Worm (Caenorhabditis elegans) whole organism, L2 larva: ENCODE data around the gene nspb-11.
A peak's percentile ranks its signal among the peaks of the same experiment; 100 is the strongest.

ENCODE experiments used
- R02D3.7 ChIP-seq: fragments of 150-350 bp; optimal IDR thresholded peaks from 2 replicates; lab custom pipeline; 2014; ENCODE audit warnings: missing biosample characterization, missing genetic modification characterization
- Y55F3AM.14 ChIP-seq: fragments of 200-800 bp; sonication (Bioruptor generic); optimal IDR thresholded peaks from 2 replicates; lab custom pipeline; 2018; ENCODE audit warnings: mild to moderate bottlenecking, missing genetic modification characterization, missing compliant biosample characterization
- ZK546.5 ChIP-seq: sonication (generic microtip); optimal IDR thresholded peaks from 2 replicates; lab custom pipeline; 2017; ENCODE audit warnings: missing biosample characterization, missing genetic modification characterization
- alr-1 ChIP-seq: fragments of 150-350 bp; optimal IDR thresholded peaks from 2 replicates; lab custom pipeline; 2014; ENCODE audit warnings: missing biosample characterization, missing genetic modification characterization
- ama-1 ChIP-seq: fragments of 150-350 bp; optimal IDR thresholded peaks from 2 replicates; lab custom pipeline; 2018; ENCODE audit warnings: inconsistent platforms
- blmp-1 ChIP-seq: sonication (generic microtip); optimal IDR thresholded peaks from 2 replicates; lab custom pipeline; 2017; ENCODE audit warnings: missing genetic modification characterization, mild to moderate bottlenecking, missing compliant biosample characterization, antibody characterized with exemption, moderate library complexity; ENCODE audit not compliant: insufficient read depth
- ceh-16 ChIP-seq: fragments of 150-350 bp; optimal IDR thresholded peaks from 2 replicates; lab custom pipeline; 2014; ENCODE audit warnings: missing biosample characterization, missing genetic modification characterization
- ceh-82 ChIP-seq: fragments of 150-350 bp; optimal IDR thresholded peaks from 2 replicates; lab custom pipeline; 2014; ENCODE audit warnings: missing biosample characterization, missing genetic modification characterization
- dmd-4 ChIP-seq: sonication (generic microtip); optimal IDR thresholded peaks from 2 replicates; lab custom pipeline; 2017; ENCODE audit warnings: missing biosample characterization, missing genetic modification characterization
- elt-1 ChIP-seq: fragments of 150-350 bp; optimal IDR thresholded peaks from 2 replicates; lab custom pipeline; 2014; ENCODE audit warnings: missing biosample characterization, missing genetic modification characterization
- elt-3 ChIP-seq: sonication (generic microtip); optimal IDR thresholded peaks from 2 replicates; lab custom pipeline; 2017; ENCODE audit warnings: missing biosample characterization, missing genetic modification characterization
- fos-1 ChIP-seq: fragments of 150-350 bp; optimal IDR thresholded peaks from 2 replicates; lab custom pipeline; 2014; ENCODE audit warnings: missing biosample characterization, missing genetic modification characterization
- gmeb-1 ChIP-seq: fragments of 150-350 bp; optimal IDR thresholded peaks from 2 replicates; lab custom pipeline; 2014; ENCODE audit warnings: missing biosample characterization, missing genetic modification characterization
- lin-11 ChIP-seq: fragments of 150-350 bp; sonication (generic microtip); optimal IDR thresholded peaks from 2 replicates; lab custom pipeline; 2014; ENCODE audit warnings: missing biosample characterization, missing genetic modification characterization, inconsistent platforms, mixed read lengths
- lin-13 ChIP-seq: fragments of 150-350 bp; optimal IDR thresholded peaks from 2 replicates; lab custom pipeline; 2014; ENCODE audit warnings: missing biosample characterization, missing genetic modification reagents, missing genetic modification characterization
- lsy-2 ChIP-seq, 2 experiments: fragments of 150-350 bp in 1 of 2; sonication (generic microtip) in 1 of 2; optimal IDR thresholded peaks; 2 replicates each; lab custom pipeline; 2014 to 2017; ENCODE audit warnings: missing biosample characterization in 2 of 2, missing genetic modification characterization in 2 of 2
- mab-5 ChIP-seq: fragments of 150-350 bp; optimal IDR thresholded peaks from 2 replicates; lab custom pipeline; 2014; ENCODE audit warnings: missing biosample characterization, missing genetic modification characterization
- mdl-1 ChIP-seq, 2 experiments: fragments of 150-350 bp in 1 of 2; sonication (generic microtip) in 1 of 2; optimal IDR thresholded peaks; 2 replicates each; lab custom pipeline; 2017; ENCODE audit warnings: missing biosample characterization in 2 of 2, missing genetic modification characterization in 2 of 2
- nhr-10 ChIP-seq: sonication (generic microtip); optimal IDR thresholded peaks from 2 replicates; lab custom pipeline; 2017; ENCODE audit warnings: missing biosample characterization, missing genetic modification characterization
- nhr-12 ChIP-seq: fragments of 150-350 bp; optimal IDR thresholded peaks from 2 replicates; lab custom pipeline; 2014; ENCODE audit warnings: missing biosample characterization, missing genetic modification characterization
- nhr-129 ChIP-seq: fragments of 150-350 bp; optimal IDR thresholded peaks from 2 replicates; lab custom pipeline; 2014; ENCODE audit warnings: missing biosample characterization, missing genetic modification characterization
- nhr-21 ChIP-seq: fragments of 150-350 bp; optimal IDR thresholded peaks from 2 replicates; lab custom pipeline; 2014; ENCODE audit warnings: missing biosample characterization, missing genetic modification characterization
- nhr-23 ChIP-seq: fragments of 150-350 bp; optimal IDR thresholded peaks from 2 replicates; lab custom pipeline; 2014; ENCODE audit warnings: missing biosample characterization, missing genetic modification reagents, missing genetic modification characterization
- nhr-237 ChIP-seq: fragments of 150-350 bp; optimal IDR thresholded peaks from 2 replicates; lab custom pipeline; 2014; ENCODE audit warnings: missing biosample characterization, missing genetic modification characterization
- nhr-25 ChIP-seq: fragments of 150-350 bp; sonication (generic microtip); optimal IDR thresholded peaks from 3 replicates; lab custom pipeline; 2014; ENCODE audit warnings: missing biosample characterization, missing genetic modification characterization
- nhr-6 ChIP-seq: fragments of 150-350 bp; optimal IDR thresholded peaks from 2 replicates; lab custom pipeline; 2014; ENCODE audit warnings: missing biosample characterization, missing genetic modification characterization
- nhr-77 ChIP-seq: fragments of 150-350 bp; optimal IDR thresholded peaks from 2 replicates; lab custom pipeline; 2014; ENCODE audit warnings: missing biosample characterization, missing genetic modification characterization
- peb-1 ChIP-seq: fragments of 150-350 bp; optimal IDR thresholded peaks from 2 replicates; lab custom pipeline; 2014; ENCODE audit warnings: missing biosample characterization, missing genetic modification characterization
- skn-1 ChIP-seq: sonication (generic microtip); optimal IDR thresholded peaks from 2 replicates; lab custom pipeline; 2017; ENCODE audit warnings: missing biosample characterization, missing genetic modification characterization
- sma-3 ChIP-seq: sonication (generic microtip); optimal IDR thresholded peaks from 2 replicates; lab custom pipeline; 2016; ENCODE audit warnings: missing genetic modification reagents, missing genetic modification characterization, missing compliant biosample characterization
- sma-9 ChIP-seq, 2 experiments: fragments of 150-350 bp in 1 of 2; sonication (generic microtip) in 1 of 2; optimal IDR thresholded peaks; 2 replicates each; lab custom pipeline; 2014 to 2016; ENCODE audit warnings: missing genetic modification characterization in 2 of 2, mild to moderate bottlenecking in 1 of 2, missing biosample characterization in 1 of 2, missing compliant biosample characterization in 1 of 2, missing genetic modification reagents in 1 of 2, moderate library complexity in 1 of 2
- unc-39 ChIP-seq: fragments of 150-350 bp; optimal IDR thresholded peaks from 2 replicates; lab custom pipeline; 2014; ENCODE audit warnings: missing biosample characterization, missing genetic modification characterization
- unc-55 ChIP-seq: fragments of 150-350 bp; sonication (generic microtip); optimal IDR thresholded peaks from 3 replicates; lab custom pipeline; 2014; ENCODE audit warnings: missing biosample characterization, missing genetic modification reagents, missing genetic modification characterization
- unc-62 ChIP-seq: fragments of 150-350 bp; optimal IDR thresholded peaks from 2 replicates; lab custom pipeline; 2014; ENCODE audit warnings: missing biosample characterization, missing genetic modification reagents, missing genetic modification characterization
- ztf-1 ChIP-seq: fragments of 200-800 bp; sonication (Bioruptor generic); conservative IDR thresholded peaks from 2 replicates; pipeline ENCODE4 v1.3.6; 2022; ENCODE audit warnings: missing genetic modification characterization, missing compliant biosample characterization
- ztf-4 ChIP-seq: fragments of 150-350 bp; optimal IDR thresholded peaks from 2 replicates; lab custom pipeline; 2014; ENCODE audit warnings: missing biosample characterization, missing genetic modification characterization

Gene nspb-11

DNA sequence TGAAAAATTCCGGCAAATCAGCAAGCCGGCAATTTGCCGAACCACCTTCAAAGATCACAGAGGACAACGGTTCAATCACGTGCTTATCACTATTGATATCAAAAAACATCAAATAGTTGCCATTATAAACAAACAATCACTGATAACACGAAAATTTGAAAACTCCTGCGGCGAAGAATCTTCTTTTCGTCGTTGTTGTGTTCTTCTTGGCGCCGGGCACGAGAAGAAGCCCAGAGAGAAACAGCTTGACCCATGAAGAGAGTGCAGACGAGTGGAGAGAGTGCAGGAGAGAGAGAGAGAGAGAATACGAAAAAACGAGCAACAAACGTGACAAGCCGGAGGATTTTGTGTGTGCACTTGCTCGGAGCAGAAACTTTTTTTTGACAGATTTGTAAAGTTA, 28.5 kb upstream of the nspb-11 start (continued):
- TF ChIP-seq unc-39 (tag; lab: Kevin White, UChicago): no peak
- no peak for TF ChIP-seq peb-1 (tag; lab: Kevin White, UChicago)
- no peak for TF ChIP-seq nhr-12 (tag; lab: Kevin White, UChicago)
- no peak for TF ChIP-seq elt-3 (tag; lab: Kevin White, UChicago)
- TF ChIP-seq ztf-1 (GFP tag; lab: Robert Waterston, UW): no peak
- peak; percentile 66 for TF ChIP-seq sma-9 (GFP tag; optimal IDR thresholded peaks at IDR 0.05; lab: Kevin White, UChicago)
- TF ChIP-seq sma-9 (tag; optimal IDR thresholded peaks at IDR 0.05; lab: Kevin White, UChicago): no peak
- TF ChIP-seq ama-1 (lab: Kevin White, UChicago): no peak
- no peak for TF ChIP-seq nhr-6 (tag; lab: Kevin White, UChicago)
- no peak for TF ChIP-seq nhr-25 (tag; lab: Kevin White, UChicago)
- peak; percentile 79 for TF ChIP-seq fos-1 (tag; lab: Kevin White, UChicago)
- TF ChIP-seq skn-1 (tag; lab: Kevin White, UChicago): no peak
- peak; percentile 18 for TF ChIP-seq unc-55
- no peak for TF ChIP-seq ZK546.5 (tag; lab: Kevin White, UChicago)
- TF ChIP-seq ceh-16 (tag; lab: Kevin White, UChicago): no peak
- no peak for TF ChIP-seq unc-62 (GFP tag; lab: Kevin White, UChicago)
- no peak for TF ChIP-seq nhr-77 (tag; lab: Kevin White, UChicago)
- no peak for TF ChIP-seq nhr-237 (tag; lab: Kevin White, UChicago)
- peak; percentile 26 for TF ChIP-seq sma-3
- no peak for TF ChIP-seq nhr-10 (tag; lab: Kevin White, UChicago)
- TF ChIP-seq blmp-1: no peak
- TF ChIP-seq mab-5 (tag; lab: Kevin White, UChicago): no peak
- peak; percentile 54 for TF ChIP-seq gmeb-1 (tag; lab: Kevin White, UChicago)

DNA sequence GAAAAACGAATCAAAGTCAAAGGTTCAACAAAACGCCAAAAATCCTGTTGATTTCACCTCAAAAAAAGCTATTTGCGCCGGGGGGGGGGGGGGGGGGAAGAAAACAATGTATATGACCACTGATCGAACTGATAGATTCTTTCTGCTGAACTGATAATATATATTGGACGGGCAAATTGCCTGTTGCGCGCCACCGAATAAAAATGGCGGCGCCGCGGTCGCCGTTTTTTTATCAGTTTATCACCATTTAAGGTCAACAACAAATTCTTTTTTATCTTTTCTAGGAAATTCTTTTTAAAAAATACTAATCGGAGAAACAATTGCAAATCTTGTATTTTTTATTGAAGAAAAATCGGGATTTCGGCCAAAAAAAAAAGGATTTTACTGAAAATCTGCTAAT, 27.4 kb upstream of the nspb-11 start:
- TF ChIP-seq gmeb-1 (tag; lab: Kevin White, UChicago) (peak; percentile 7), skn-1 (tag; lab: Kevin White, UChicago) (no peak), ztf-1 (GFP tag; lab: Robert Waterston, UW) (no peak), nhr-10 (tag; lab: Kevin White, UChicago) (no peak), elt-3 (tag; lab: Kevin White, UChicago) (no peak), peb-1 (tag; lab: Kevin White, UChicago) (no peak), lin-13 (GFP tag; lab: Kevin White, UChicago) (no peak), nhr-6 (tag; lab: Kevin White, UChicago) (no peak), unc-62 (GFP tag; lab: Kevin White, UChicago) (no peak), R02D3.7 (no peak), ZK546.5 (tag; lab: Kevin White, UChicago) (no peak), fos-1 (tag; lab: Kevin White, UChicago) (peak; percentile 36), nhr-23 (tag; lab: Kevin White, UChicago) (no peak), nhr-12 (tag; lab: Kevin White, UChicago) (no peak), nhr-237 (tag; lab: Kevin White, UChicago) (no peak)
- TF ChIP-seq, all 48 proteins: peak for 2

DNA sequence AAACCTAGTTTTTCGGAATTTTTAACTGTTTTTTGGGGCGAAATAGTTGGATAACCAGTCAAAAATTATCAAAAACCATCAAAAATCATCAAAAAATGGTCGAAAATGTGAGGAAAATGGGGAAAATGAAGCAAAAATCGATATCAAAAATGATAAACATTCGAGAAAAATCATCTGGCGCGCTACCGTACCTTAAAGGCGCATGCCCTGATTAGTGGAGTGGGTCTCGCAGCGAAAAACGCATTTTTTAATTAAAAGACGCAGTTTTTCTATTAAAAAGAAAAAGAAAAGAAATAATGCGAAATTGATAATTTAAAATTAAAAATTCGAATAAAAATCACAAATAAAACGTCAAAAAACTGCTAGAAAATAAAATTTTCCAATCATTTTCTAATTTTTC, 26.8 kb upstream of the nspb-11 start, which contains the start of gene F35C5.1:
F35C5.1 (plus strand) TSS at position 399 of the 400 bp plus-strand sequence.
- TF ChIP-seq lsy-2 (tag; optimal IDR thresholded peaks at IDR 0.05; lab: Kevin White, UChicago) (no peak), dmd-4 (no peak), nhr-237 (tag; lab: Kevin White, UChicago) (no peak), sma-9 (GFP tag; optimal IDR thresholded peaks at IDR 0.05; lab: Kevin White, UChicago) (no peak), sma-9 (tag; optimal IDR thresholded peaks at IDR 0.05; lab: Kevin White, UChicago) (no peak), elt-1 (tag; lab: Kevin White, UChicago) (no peak), nhr-129 (no peak), nhr-10 (tag; lab: Kevin White, UChicago) (no peak), skn-1 (tag; lab: Kevin White, UChicago) (no peak)
- TF ChIP-seq, all 48 proteins: peak for 0

DNA sequence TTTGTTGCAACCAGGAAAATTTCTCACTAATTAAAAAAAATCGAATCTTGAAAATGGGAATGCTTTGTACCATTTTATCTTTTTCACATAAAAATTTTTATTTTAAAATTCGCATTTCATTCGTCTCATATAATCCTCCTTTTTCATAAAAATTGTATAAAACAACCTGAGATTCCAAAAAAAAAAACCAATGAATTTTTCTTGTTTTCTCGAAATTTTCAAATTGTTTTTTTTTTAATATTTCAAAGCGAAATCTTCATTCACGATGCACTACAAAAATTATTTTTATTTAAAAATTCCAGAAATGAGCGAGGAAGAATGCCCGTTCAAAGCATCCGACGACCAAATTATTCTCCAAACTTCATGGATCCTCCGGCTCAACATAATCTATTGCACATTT, 22.2 kb upstream of the nspb-11 start, which contains the start of gene sra-14:
sra-14 (plus strand) TSS at position 301 of the 400 bp plus-strand sequence.
- no peak for TF ChIP-seq dmd-4
- no peak for TF ChIP-seq Y55F3AM.14 (GFP tag; lab: Kevin White, UChicago)
- no peak for TF ChIP-seq fos-1 (tag; lab: Kevin White, UChicago)

DNA sequence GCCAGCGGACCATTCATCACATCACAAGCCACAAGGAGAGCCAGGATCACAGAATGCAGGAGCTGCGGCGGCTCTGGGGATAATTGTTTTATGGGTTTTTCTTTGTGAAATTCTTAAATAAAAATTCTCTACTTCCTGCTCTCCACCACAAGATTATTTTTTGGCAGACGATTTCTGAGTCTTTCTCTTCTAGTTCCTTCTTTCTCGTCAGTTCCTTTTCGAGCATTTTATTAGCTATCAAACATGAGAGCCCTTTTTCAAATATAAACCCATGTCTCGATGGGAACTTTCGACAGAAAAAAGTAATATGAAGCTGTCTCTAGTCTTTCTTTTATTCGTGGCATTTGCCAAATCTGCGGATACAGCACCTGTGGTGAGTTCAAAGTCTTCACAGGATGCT, 18.7 kb upstream of the nspb-11 start, which contains the start of gene F35C5.3:
F35C5.3 (plus strand) TSS at position 301 of the 400 bp plus-strand sequence.
- TF ChIP-seq lin-11 (tag; lab: Kevin White, UChicago) (no peak), alr-1 (tag; lab: Kevin White, UChicago) (no peak), ztf-4 (tag; lab: Kevin White, UChicago) (no peak), nhr-21 (tag; lab: Kevin White, UChicago) (no peak), unc-62 (GFP tag; lab: Kevin White, UChicago) (no peak), ama-1 (lab: Kevin White, UChicago) (no peak), lsy-2 (tag; optimal IDR thresholded peaks at IDR 0.05; lab: Kevin White, UChicago) (no peak), sma-9 (GFP tag; optimal IDR thresholded peaks at IDR 0.05; lab: Kevin White, UChicago) (no peak), sma-9 (tag; optimal IDR thresholded peaks at IDR 0.05; lab: Kevin White, UChicago) (no peak), ceh-82 (tag; lab: Kevin White, UChicago) (no peak), sma-3 (no peak), nhr-10 (tag; lab: Kevin White, UChicago) (no peak), dmd-4 (no peak), mdl-1 (tag; optimal IDR thresholded peaks at IDR 0.05; lab: Kevin White, UChicago) (no peak), peb-1 (tag; lab: Kevin White, UChicago) (no peak)
